Fruit fly (Drosophila melanogaster) whole organism, embryonic: ENCODE measurements around the gene Obp99a.

ENCODE experiments used
- E2f1 ChIP-seq: fragments of 200-800 bp; sonication (Bioruptor generic); IDR thresholded peaks from 2 replicates; pipeline ENCODE4 v1.3.6; 2022; ENCODE audit warnings: missing biosample characterization, missing genetic modification characterization
- Fer2 ChIP-seq: fragments of 200-800 bp; sonication (Bioruptor generic); optimal IDR thresholded peaks from 2 replicates; lab custom pipeline; 2018; ENCODE audit warnings: missing biosample characterization, mild to moderate bottlenecking, missing genetic modification characterization, moderate library complexity

DNA sequence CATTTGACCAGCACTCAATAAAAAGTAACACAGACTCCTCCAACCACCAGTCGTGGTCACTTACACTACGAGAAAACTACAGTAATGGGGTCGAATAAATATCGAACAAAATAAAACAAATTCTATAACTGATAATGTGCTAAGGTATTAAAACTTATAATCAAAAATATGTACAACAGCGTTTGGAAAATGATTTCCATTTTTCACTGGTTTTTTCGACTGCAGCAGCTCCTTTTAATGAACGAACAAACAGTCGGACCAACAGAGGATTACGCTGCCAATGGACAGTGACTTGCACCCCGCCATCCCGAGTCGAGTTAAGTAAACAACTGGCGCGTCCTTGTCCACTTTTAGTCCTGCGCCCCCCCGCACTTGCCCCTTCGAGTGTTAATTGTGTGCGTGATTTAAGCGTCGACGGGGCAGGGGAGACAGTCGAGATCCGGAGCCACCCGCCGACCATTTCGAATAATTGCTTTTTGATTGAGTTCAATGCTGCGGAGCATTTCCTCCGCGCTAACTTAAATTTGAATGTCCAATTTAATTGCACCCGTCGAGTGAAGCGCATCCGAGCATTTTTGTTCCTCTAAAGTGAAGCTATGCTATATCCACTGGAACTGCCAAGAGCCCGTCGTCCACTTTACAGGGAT lies 7.2 kb upstream of the Obp99a start, which contains the start of gene ppk21:
- no peak for TF ChIP-seq Fer2
- no peak for TF ChIP-seq E2f1 (GFP tag; lab: Robert Waterston, UW)
